Worm (Caenorhabditis elegans) whole organism, late embryonic: Measurements from ENCODE around the gene T22D1.18.

Source experiments
- F13H6.1 ChIP-seq: sonication (generic microtip); optimal IDR thresholded peaks from 2 replicates; lab custom pipeline; 2016; ENCODE audit warnings: missing genetic modification characterization, missing compliant biosample characterization
- ama-1 ChIP-seq: fragments of 150-350 bp; optimal IDR thresholded peaks from 2 replicates; lab custom pipeline; 2014
- fkh-10 ChIP-seq: fragments of 150-350 bp; optimal IDR thresholded peaks from 2 replicates; lab custom pipeline; 2014; ENCODE audit warnings: missing biosample characterization, missing genetic modification reagents, missing genetic modification characterization
- gmeb-2 ChIP-seq: sonication (generic microtip); optimal IDR thresholded peaks from 2 replicates; lab custom pipeline; 2016; ENCODE audit warnings: missing genetic modification characterization, inconsistent platforms, missing compliant biosample characterization
- lin-11 ChIP-seq: fragments of 200-800 bp; sonication (Bioruptor generic); optimal IDR thresholded peaks from 2 replicates; lab custom pipeline; 2018; ENCODE audit warnings: mild to moderate bottlenecking, missing genetic modification characterization, missing compliant biosample characterization
- nhr-11 ChIP-seq: fragments of 150-350 bp; optimal IDR thresholded peaks from 2 replicates; lab custom pipeline; 2014; ENCODE audit warnings: missing biosample characterization, missing genetic modification characterization
- nhr-232 ChIP-seq: sonication (generic microtip); optimal IDR thresholded peaks from 2 replicates; lab custom pipeline; 2016; ENCODE audit warnings: missing genetic modification characterization, missing compliant biosample characterization
- pqm-1 ChIP-seq: sonication (generic microtip); optimal IDR thresholded peaks from 2 replicates; lab custom pipeline; 2016; ENCODE audit warnings: missing genetic modification characterization, missing compliant biosample characterization
- ref-2 ChIP-seq: sonication (generic microtip); optimal IDR thresholded peaks from 2 replicates; lab custom pipeline; 2016; ENCODE audit warnings: missing genetic modification characterization, missing compliant biosample characterization
- ztf-16 ChIP-seq: sonication (generic microtip); optimal IDR thresholded peaks from 2 replicates; lab custom pipeline; 2017; ENCODE audit warnings: missing genetic modification characterization, missing compliant biosample characterization

DNA sequence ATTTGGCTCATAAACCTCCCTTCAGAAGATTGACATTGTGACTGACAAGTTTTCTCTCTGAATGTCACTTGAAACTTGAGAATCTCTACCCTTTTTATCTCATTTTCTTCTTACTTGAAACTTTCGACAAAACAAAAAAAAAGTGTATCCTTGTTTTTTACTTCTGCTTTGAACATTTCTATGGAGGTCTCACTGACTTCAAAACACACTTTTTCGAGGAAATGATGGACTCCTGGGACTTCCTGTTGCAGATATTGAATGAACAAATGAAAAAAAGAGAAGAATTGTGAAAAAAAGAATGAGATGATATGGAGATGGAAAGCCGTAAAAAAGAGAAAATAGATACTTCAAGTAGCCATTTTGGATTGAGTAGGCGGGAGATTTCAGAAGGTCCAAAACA lies 21.1 kb upstream of the T22D1.18 start:
- TF ChIP-seq nhr-11 (tag; lab: Kevin White, UChicago) (no peak), ama-1 (lab: Kevin White, UChicago) (no peak), nhr-232 (tag; lab: Kevin White, UChicago) (no peak), gmeb-2 (tag; lab: Kevin White, UChicago) (no peak), fkh-10 (GFP tag; lab: Kevin White, UChicago) (no peak), ref-2 (no peak), lin-11 (no peak), pqm-1 (no peak), F13H6.1 (no peak), ztf-16 (tag; lab: Kevin White, UChicago) (no peak)
